Worm (Caenorhabditis elegans): ENCODE measurements around the gene R13A1.10.

- no peak for TF ChIP-seq F44E2.7 (GFP tag; IDR thresholded peaks at IDR 0.05)
- no peak for TF ChIP-seq nhr-237 (tag; optimal IDR thresholded peaks at IDR 0.05)
- TF ChIP-seq nhr-28 (tag; optimal IDR thresholded peaks at IDR 0.05): no peak
- TF ChIP-seq zfp-3 (GFP tag; conservative IDR thresholded peaks at IDR 0.05): no peak
- TF ChIP-seq mdl-1 (tag; optimal IDR thresholded peaks at IDR 0.05): no peak
- TF ChIP-seq ces-1 (GFP tag; optimal IDR thresholded peaks at IDR 0.05): peak; percentile 33
- no peak for TF ChIP-seq nhr-25 (tag; optimal IDR thresholded peaks at IDR 0.05; ENCODE audit: borderline replicate concordance, insufficient read depth)
- TF ChIP-seq unc-62 (GFP tag; optimal IDR thresholded peaks at IDR 0.05 in 1 of 2): no peak
- TF ChIP-seq unc-62 (tag; optimal IDR thresholded peaks at IDR 0.05): no peak
- TF ChIP-seq lin-39 (tag; optimal IDR thresholded peaks at IDR 0.05): no peak
- no peak for TF ChIP-seq ama-1 (optimal IDR thresholded peaks at IDR 0.05)
- no peak for TF ChIP-seq ceh-82 (tag; optimal IDR thresholded peaks at IDR 0.05)
- TF ChIP-seq fos-1 (tag; optimal IDR thresholded peaks at IDR 0.05): no peak
- no peak for TF ChIP-seq ZK337.2 (GFP tag; IDR thresholded peaks at IDR 0.05)
Measured at ce11 chrIV:7274969-7275548, 48.1 kb upstream of the R13A1.10 start.
